Fruit fly (Drosophila melanogaster): ENCODE data around the gene CG9231.

- no peak for TF ChIP-seq CG8478 (optimal IDR thresholded peaks at IDR 0.05)
- TF ChIP-seq CTCF (optimal IDR thresholded peaks at IDR 0.05) = no peak
Observed at dm6 chr3L:19579346-19579745, 6.5 kb downstream of the CG9231 start.

Measured in S2 (cell line).